Fruit fly (Drosophila melanogaster) whole organism, embryonic: ENCODE measurements around the gene CG1231.

ENCODE experiments used
- Awh ChIP-seq: fragments of 200-800 bp; sonication (Bioruptor generic); IDR thresholded peaks from 2 replicates; pipeline ENCODE4, ENCODE4 v1.3.6; 2022; ENCODE audit warnings: missing biosample characterization, missing genetic modification characterization
- Blimp-1 ChIP-seq: fragments of 200-800 bp; sonication (Bioruptor generic); optimal IDR thresholded peaks from 3 replicates; lab custom pipeline; 2018; ENCODE audit warnings: missing biosample characterization, missing genetic modification characterization, mild to moderate bottlenecking, moderate library complexity, missing genetic modification reagents
- CG10267 ChIP-seq: fragments of 200-800 bp; sonication (Bioruptor generic); optimal IDR thresholded peaks from 2 replicates; lab custom pipeline; 2018; ENCODE audit warnings: missing biosample characterization, mild to moderate bottlenecking, missing genetic modification characterization, moderate library complexity
- CG12104 ChIP-seq: fragments of 200-800 bp; sonication (Bioruptor generic); optimal IDR thresholded peaks from 3 replicates; lab custom pipeline; 2016; ENCODE audit warnings: missing biosample characterization, missing genetic modification characterization
- CG12219 ChIP-seq: fragments of 200-800 bp; sonication (Bioruptor generic); optimal IDR thresholded peaks from 3 replicates; lab custom pipeline; 2018; ENCODE audit warnings: missing biosample characterization, mild to moderate bottlenecking, missing genetic modification characterization
- CG13894 ChIP-seq: fragments of 200-800 bp; sonication (Bioruptor generic); optimal IDR thresholded peaks from 3 replicates; lab custom pipeline; 2018; ENCODE audit warnings: missing biosample characterization, mild to moderate bottlenecking, missing genetic modification characterization, moderate library complexity
- CG17328 ChIP-seq: fragments of 200-800 bp; sonication (Bioruptor generic); IDR thresholded peaks from 2 replicates; pipeline ENCODE4 v1.3.6; 2022; ENCODE audit warnings: missing biosample characterization, missing genetic modification characterization
- CG18262 ChIP-seq: fragments of 200-800 bp; optimal IDR thresholded peaks from 3 replicates; lab custom pipeline; 2019; ENCODE audit warnings: missing biosample characterization, mild to moderate bottlenecking, missing genetic modification characterization, moderate library complexity
- CG2712 ChIP-seq: fragments of 200-800 bp; optimal IDR thresholded peaks from 3 replicates; lab custom pipeline; 2019; ENCODE audit warnings: missing biosample characterization, mild to moderate bottlenecking, missing genetic modification characterization, moderate library complexity
- CG34224 ChIP-seq: fragments of 200-800 bp; sonication (Bioruptor generic); IDR thresholded peaks from 3 replicates; pipeline ENCODE4 v1.3.6; 2022; ENCODE audit warnings: missing biosample characterization, missing genetic modification characterization; ENCODE audit not compliant: partially characterized antibody
- CG42726 ChIP-seq: fragments of 200-800 bp; sonication (Bioruptor generic); IDR thresholded peaks from 2 replicates; pipeline ENCODE4 v1.3.6; 2022; ENCODE audit warnings: missing biosample characterization, missing genetic modification characterization; ENCODE audit not compliant: partially characterized antibody
- CG5953 ChIP-seq: fragments of 200-800 bp; sonication (Bioruptor generic); IDR thresholded peaks from 2 replicates; pipeline ENCODE4 v1.3.6; 2022; ENCODE audit warnings: missing biosample characterization, missing genetic modification characterization
- CG7786 ChIP-seq: fragments of 200-800 bp; sonication (Bioruptor generic); optimal IDR thresholded peaks from 2 replicates; lab custom pipeline; 2016; ENCODE audit warnings: missing biosample characterization, missing genetic modification characterization
- CG7963 ChIP-seq: fragments of 200-800 bp; sonication (Bioruptor generic); IDR thresholded peaks from 3 replicates; pipeline ENCODE4 v1.3.6; 2022; ENCODE audit warnings: missing biosample characterization, missing genetic modification characterization; ENCODE audit not compliant: partially characterized antibody
- CG8089 ChIP-seq: fragments of 200-800 bp; sonication (Bioruptor generic); optimal IDR thresholded peaks from 3 replicates; lab custom pipeline; 2016; ENCODE audit warnings: missing biosample characterization, missing genetic modification characterization
- CG8924 ChIP-seq: fragments of 200-800 bp; optimal IDR thresholded peaks from 3 replicates; lab custom pipeline; 2019; ENCODE audit warnings: missing biosample characterization, mild to moderate bottlenecking, missing genetic modification characterization, moderate library complexity
- CG9727 ChIP-seq: fragments of 200-800 bp; sonication (Bioruptor generic); optimal IDR thresholded peaks from 3 replicates; lab custom pipeline; 2017; ENCODE audit warnings: missing biosample characterization, mild to moderate bottlenecking, missing genetic modification characterization
- Dek ChIP-seq: fragments of 200-800 bp; sonication (Bioruptor generic); optimal IDR thresholded peaks from 3 replicates; lab custom pipeline; 2019; ENCODE audit warnings: missing biosample characterization, mild to moderate bottlenecking, missing genetic modification characterization, moderate library complexity
- Dip3 ChIP-seq: fragments of 200-800 bp; sonication (Bioruptor generic); optimal IDR thresholded peaks from 3 replicates; lab custom pipeline; 2016; ENCODE audit warnings: missing biosample characterization, missing genetic modification characterization
- Dll ChIP-seq: fragments of 200-800 bp; sonication (Bioruptor generic); IDR thresholded peaks from 4 replicates; pipeline ENCODE4 v1.3.6; 2022; ENCODE audit warnings: missing biosample characterization, missing genetic modification characterization; ENCODE audit not compliant: partially characterized antibody
- E2f1 ChIP-seq: fragments of 200-800 bp; sonication (Bioruptor generic); IDR thresholded peaks from 2 replicates; pipeline ENCODE4 v1.3.6; 2022; ENCODE audit warnings: missing biosample characterization, missing genetic modification characterization
- Ets65A ChIP-seq: fragments of 200-800 bp; sonication (Bioruptor generic); peaks from one replicate; lab custom pipeline; 2016; ENCODE audit warnings: missing biosample characterization, missing genetic modification characterization
- Gsc ChIP-seq: fragments of 200-800 bp; sonication (Bioruptor generic); IDR thresholded peaks from 2 replicates; pipeline ENCODE4 v1.3.6; 2022; ENCODE audit warnings: missing biosample characterization, missing genetic modification characterization
- MBD-R2 ChIP-seq: fragments of 200-800 bp; sonication (Bioruptor generic); IDR thresholded peaks from 2 replicates; pipeline ENCODE4 v1.3.6; 2022; ENCODE audit warnings: missing biosample characterization, missing genetic modification characterization
- PHDP ChIP-seq: fragments of 200-800 bp; sonication (Bioruptor generic); optimal IDR thresholded peaks from 3 replicates; lab custom pipeline; 2018; ENCODE audit warnings: missing biosample characterization, mild to moderate bottlenecking, missing genetic modification characterization, moderate library complexity
- Scr ChIP-seq: fragments of 200-800 bp; sonication (Bioruptor generic); IDR thresholded peaks from 2 replicates; pipeline ENCODE4 v1.3.6; 2022; ENCODE audit warnings: missing biosample characterization, missing genetic modification characterization; ENCODE audit not compliant: partially characterized antibody
- Sry-δ ChIP-seq: fragments of 200-800 bp; sonication (Bioruptor generic); optimal IDR thresholded peaks from 2 replicates; lab custom pipeline; 2016; ENCODE audit warnings: missing biosample characterization, missing genetic modification characterization
- bsh ChIP-seq, 2 experiments: fragments of 200-800 bp; sonication (Bioruptor generic); optimal IDR thresholded peaks; 2 replicates each; lab custom pipeline; 2017 to 2018; ENCODE audit warnings: mild to moderate bottlenecking in 2 of 2, missing biosample characterization in 2 of 2, missing genetic modification characterization in 2 of 2, moderate library complexity in 1 of 2
- cato ChIP-seq: fragments of 200-800 bp; sonication (Bioruptor generic); optimal IDR thresholded peaks from 2 replicates; lab custom pipeline; 2016; ENCODE audit warnings: missing biosample characterization, missing genetic modification characterization, borderline replicate concordance
- chif ChIP-seq, 2 experiments: fragments of 200-800 bp; sonication (Bioruptor generic); optimal IDR thresholded peaks; 3 replicates each; lab custom pipeline; 2016; ENCODE audit warnings: missing biosample characterization in 2 of 2, missing genetic modification characterization in 2 of 2
- crc ChIP-seq: fragments of 200-800 bp; sonication (Bioruptor generic); optimal IDR thresholded peaks from 2 replicates; lab custom pipeline; 2016; ENCODE audit warnings: missing biosample characterization, missing genetic modification characterization
- crol ChIP-seq: fragments of 200-800 bp; sonication (Bioruptor generic); IDR thresholded peaks from 2 replicates; pipeline ENCODE4 v1.3.6; 2022; ENCODE audit warnings: missing biosample characterization, missing genetic modification characterization
- dmrt99B ChIP-seq: fragments of 200-800 bp; sonication (Bioruptor generic); optimal IDR thresholded peaks from 2 replicates; lab custom pipeline; 2018; ENCODE audit warnings: missing biosample characterization, mild to moderate bottlenecking, missing genetic modification characterization, moderate library complexity
- en ChIP-seq: fragments of 200-800 bp; sonication (Bioruptor generic); optimal IDR thresholded peaks from 2 replicates; lab custom pipeline; 2016; ENCODE audit warnings: missing biosample characterization, missing genetic modification characterization
- grn ChIP-seq: fragments of 200-800 bp; sonication (Bioruptor generic); optimal IDR thresholded peaks from 3 replicates; lab custom pipeline; 2017; ENCODE audit warnings: missing biosample characterization, missing genetic modification characterization
- gsb-n ChIP-seq: fragments of 200-800 bp; sonication (Bioruptor generic); optimal IDR thresholded peaks from 3 replicates; lab custom pipeline; 2018; ENCODE audit warnings: missing biosample characterization, mild to moderate bottlenecking, missing genetic modification characterization
- inv ChIP-seq: fragments of 200-800 bp; sonication (Bioruptor generic); IDR thresholded peaks from 2 replicates; pipeline ENCODE4 v1.3.6; 2022; ENCODE audit warnings: missing biosample characterization, missing genetic modification characterization; ENCODE audit not compliant: partially characterized antibody
- lmd ChIP-seq: fragments of 200-800 bp; sonication (Bioruptor generic); IDR thresholded peaks from 2 replicates; pipeline ENCODE4 v1.3.6; 2022; ENCODE audit warnings: missing biosample characterization, missing genetic modification characterization
- mam ChIP-seq: fragments of 200-800 bp; sonication (Bioruptor generic); optimal IDR thresholded peaks from 3 replicates; lab custom pipeline; 2016; ENCODE audit warnings: missing biosample characterization, missing genetic modification characterization
- nerfin-2 ChIP-seq: fragments of 200-800 bp; sonication (Bioruptor generic); IDR thresholded peaks from 2 replicates; pipeline ENCODE4 v1.3.6; 2022; ENCODE audit warnings: missing biosample characterization, missing genetic modification characterization; ENCODE audit not compliant: partially characterized antibody
- nom ChIP-seq: fragments of 200-800 bp; sonication (Bioruptor generic); optimal IDR thresholded peaks from 2 replicates; lab custom pipeline; 2017; ENCODE audit warnings: missing biosample characterization, missing genetic modification characterization, mild to moderate bottlenecking, moderate library complexity, missing genetic modification reagents
- pnt ChIP-seq: fragments of 200-800 bp; sonication (Bioruptor generic); optimal IDR thresholded peaks from 3 replicates; lab custom pipeline; 2016; ENCODE audit warnings: missing biosample characterization, missing genetic modification characterization
- sd ChIP-seq: fragments of 200-800 bp; sonication (Bioruptor generic); optimal IDR thresholded peaks from 3 replicates; lab custom pipeline; 2018; ENCODE audit warnings: missing biosample characterization, mild to moderate bottlenecking, missing genetic modification characterization, moderate library complexity
- slou ChIP-seq: fragments of 200-800 bp; sonication (Bioruptor generic); optimal IDR thresholded peaks from 3 replicates; lab custom pipeline; 2016; ENCODE audit warnings: missing biosample characterization, missing genetic modification characterization
- tx ChIP-seq: fragments of 200-800 bp; sonication (Bioruptor generic); optimal IDR thresholded peaks from 2 replicates; lab custom pipeline; 2016; ENCODE audit warnings: missing biosample characterization, missing genetic modification characterization
- zfh1 ChIP-seq: fragments of 200-800 bp; sonication (Bioruptor generic); IDR thresholded peaks from 3 replicates; pipeline ENCODE4 v1.3.6; 2022; ENCODE audit warnings: missing biosample characterization, missing genetic modification characterization

Gene CG1231

DNA sequence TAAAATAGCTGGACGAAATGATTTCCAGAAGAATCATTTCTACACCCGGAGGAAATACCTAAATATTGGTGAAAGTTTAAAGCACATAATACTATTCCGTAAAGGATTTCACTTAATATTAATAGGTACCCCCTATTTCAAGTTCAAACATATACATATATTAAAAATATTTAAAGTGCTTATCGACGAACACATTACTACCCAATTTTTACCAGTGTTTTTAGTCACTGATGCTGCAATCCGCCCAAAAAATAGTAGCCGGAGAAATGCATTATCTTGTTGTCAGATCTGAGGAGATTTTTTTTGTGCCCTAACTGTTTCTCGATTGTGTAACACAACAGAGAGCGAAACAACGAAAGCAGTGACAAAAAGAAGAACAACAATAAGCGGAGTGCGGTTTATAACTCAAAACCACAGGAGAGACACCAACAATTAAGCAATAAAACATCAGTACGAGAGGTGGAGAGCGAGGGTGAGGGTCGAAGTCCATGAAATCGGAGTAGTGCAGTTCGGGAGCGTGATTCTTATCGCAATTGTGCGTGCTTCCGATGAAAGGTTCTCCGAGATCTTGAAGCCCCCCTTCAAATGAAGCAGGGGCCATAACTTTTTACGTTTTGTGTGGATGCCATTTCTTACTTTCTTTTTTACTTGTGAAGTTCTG is 24.8 kb downstream of the CG1231 start (continued):
- TF ChIP-seq CG10267 (peak; percentile 53), CG34224 (no peak), crol (GFP tag; lab: Robert Waterston, UW) (no peak), crc (GFP tag; lab: Kevin White, UChicago) (no peak), CG8924 (tag; lab: Kevin White, UChicago) (peak; percentile 42), CG7786 (GFP tag; lab: Kevin White, UChicago) (no peak), CG18262 (tag; lab: Kevin White, UChicago) (peak; percentile 70), CG13894 (tag; lab: Kevin White, UChicago) (no peak), CG8089 (GFP tag; lab: Kevin White, UChicago) (no peak), CG17328 (GFP tag; lab: Robert Waterston, UW) (peak; percentile 59), zfh1 (GFP tag; lab: Robert Waterston, UW) (peak; percentile 46; the same call in 2 of the 3 replicates), mam (no peak), gsb-n (peak; percentile 34), chif (GFP tag; optimal IDR thresholded peaks at IDR 0.05; lab: Kevin White, UChicago) (peak in 1 of 2 experiments; percentile 23), E2f1 (no peak)

- TF ChIP-seq inv (GFP tag; lab: Robert Waterston, UW) (no peak), nom (GFP tag; lab: Kevin White, UChicago) (peak; percentile 28), nerfin-2 (GFP tag; lab: Robert Waterston, UW) (no peak), CG12104 (GFP tag; lab: Kevin White, UChicago) (no peak), tx (GFP tag; lab: Kevin White, UChicago) (no peak), grn (GFP tag; lab: Kevin White, UChicago) (no peak), Gsc (GFP tag; lab: Robert Waterston, UW) (no peak)
These were observed 28.9 kb downstream of the CG1231 start for dm6 chr3L:385095-385494.

dm6 chr3L:388094-388493 is 31.9 kb downstream of the CG1231 start:
- TF ChIP-seq bsh (GFP tag; optimal IDR thresholded peaks at IDR 0.05; lab: Kevin White, UChicago) (peak in 1 of 2 experiments; percentile 1), PHDP (tag; lab: Kevin White, UChicago) (no peak), Dek (tag; lab: Kevin White, UChicago) (no peak), sd (tag; lab: Kevin White, UChicago) (no peak), Ets65A (GFP tag; lab: Kevin White, UChicago) (peak; percentile 75), Dip3 (GFP tag; lab: Kevin White, UChicago) (no peak), CG12219 (no peak), pnt (no peak), CG5953 (GFP tag; lab: Robert Waterston, UW) (no peak)

- peak; percentile 6 for TF ChIP-seq Sry-δ (GFP tag; lab: Kevin White, UChicago)
- 0 out of 3 replicates have a peak, but pooled peaks have one; percentile 7 for TF ChIP-seq CG7963 (GFP tag; lab: Robert Waterston, UW)
- peak; percentile 16; the same call in 1 of the 2 replicates for TF ChIP-seq lmd (GFP tag; lab: Robert Waterston, UW)
- 0 out of 2 replicates have a peak, but pooled peaks have one; percentile 14 for TF ChIP-seq Awh (GFP tag; lab: Robert Waterston, UW)
- no peak for TF ChIP-seq en (GFP tag; lab: Kevin White, UChicago)
- TF ChIP-seq slou (GFP tag; lab: Kevin White, UChicago): no peak
- TF ChIP-seq CG42726: no peak
- TF ChIP-seq Blimp-1: peak; percentile 16
- peak; percentile 6 for TF ChIP-seq CG9727 (GFP tag; lab: Kevin White, UChicago)
- peak; percentile 65 for TF ChIP-seq Scr
- TF ChIP-seq dmrt99B (tag; lab: Kevin White, UChicago): peak; percentile 17
- TF ChIP-seq cato: no peak
- TF ChIP-seq CG2712 (tag; lab: Kevin White, UChicago): peak; percentile 34
- peak; percentile 80 for TF ChIP-seq Dll
- no peak for TF ChIP-seq MBD-R2 (GFP tag; lab: Robert Waterston, UW)
These were observed 34.0 kb downstream of the CG1231 start for dm6 chr3L:390194-390593.
